Fruit fly (Drosophila melanogaster) whole organism, embryonic: ENCODE measurements around the gene CG34251.
A peak's percentile ranks its signal among the peaks of the same experiment; 100 is the strongest.

Source experiments
- Aef1 ChIP-seq: fragments of 200-800 bp; sonication (Bioruptor generic); IDR thresholded peaks from 3 replicates; pipeline ENCODE4 v1.3.6; 2022; ENCODE audit warnings: missing biosample characterization, missing genetic modification characterization
- B-H2 ChIP-seq: fragments of 200-800 bp; sonication (Bioruptor generic); optimal IDR thresholded peaks from 2 replicates; lab custom pipeline; 2018; ENCODE audit warnings: missing biosample characterization, mild to moderate bottlenecking, missing genetic modification characterization
- Bgb ChIP-seq: fragments of 200-800 bp; sonication (Bioruptor generic); IDR thresholded peaks from 2 replicates; pipeline ENCODE4 v1.3.6; 2022; ENCODE audit warnings: missing biosample characterization, missing genetic modification characterization; ENCODE audit not compliant: partially characterized antibody
- CG10366 ChIP-seq: fragments of 200-800 bp; sonication (Bioruptor generic); IDR thresholded peaks from 2 replicates; pipeline ENCODE4 v1.3.6; 2022; ENCODE audit warnings: missing biosample characterization, missing genetic modification characterization
- CG10565 ChIP-seq: fragments of 200-800 bp; sonication (Bioruptor generic); optimal IDR thresholded peaks from 3 replicates; lab custom pipeline; 2016; ENCODE audit warnings: missing biosample characterization, mild to moderate bottlenecking, missing genetic modification characterization
- CG11247 ChIP-seq: fragments of 200-800 bp; sonication (Bioruptor generic); IDR thresholded peaks from 2 replicates; pipeline ENCODE4 v1.3.6; 2022; ENCODE audit warnings: missing biosample characterization, missing genetic modification characterization
- CG11456 ChIP-seq: fragments of 200-800 bp; sonication (Bioruptor generic); IDR thresholded peaks from 3 replicates; pipeline ENCODE4 v1.3.6; 2022; ENCODE audit warnings: missing biosample characterization, missing genetic modification characterization
- CG11504 ChIP-seq: fragments of 200-800 bp; sonication (Bioruptor generic); optimal IDR thresholded peaks from 3 replicates; lab custom pipeline; 2019; ENCODE audit warnings: missing biosample characterization, mild to moderate bottlenecking, missing genetic modification characterization, moderate library complexity
- CG11695 ChIP-seq: fragments of 200-800 bp; sonication (Bioruptor generic); IDR thresholded peaks from 3 replicates; pipeline ENCODE4 v1.3.6; 2022; ENCODE audit warnings: missing biosample characterization, missing genetic modification characterization
- CG11723 ChIP-seq: fragments of 200-800 bp; sonication (Bioruptor generic); optimal IDR thresholded peaks from 2 replicates; lab custom pipeline; 2017; ENCODE audit warnings: missing biosample characterization, mild to moderate bottlenecking, missing genetic modification characterization
- CG14667 ChIP-seq: fragments of 200-800 bp; sonication (Bioruptor generic); IDR thresholded peaks from 2 replicates; pipeline ENCODE4 v1.3.6; 2022; ENCODE audit warnings: missing biosample characterization, missing genetic modification characterization
- CG15269 ChIP-seq: fragments of 200-800 bp; sonication (Bioruptor generic); optimal IDR thresholded peaks from 2 replicates; lab custom pipeline; 2018; ENCODE audit warnings: missing biosample characterization, mild to moderate bottlenecking, missing genetic modification characterization, moderate library complexity
- CG1529 ChIP-seq: fragments of 200-800 bp; sonication (Bioruptor generic); optimal IDR thresholded peaks from 3 replicates; lab custom pipeline; 2018; ENCODE audit warnings: missing biosample characterization, missing genetic modification characterization
- CG18011 ChIP-seq: fragments of 200-800 bp; sonication (Bioruptor generic); optimal IDR thresholded peaks from 2 replicates; lab custom pipeline; 2017; ENCODE audit warnings: missing biosample characterization, missing genetic modification characterization, mild to moderate bottlenecking, moderate library complexity, missing genotype
- CG31224 ChIP-seq: fragments of 200-800 bp; sonication (Bioruptor generic); IDR thresholded peaks from 2 replicates; pipeline ENCODE4 v1.3.6; 2022; ENCODE audit warnings: missing biosample characterization, missing genetic modification characterization
- CG34422 ChIP-seq: fragments of 200-800 bp; sonication (Bioruptor generic); IDR thresholded peaks from 3 replicates; pipeline ENCODE4 v1.3.6; 2022; ENCODE audit warnings: missing biosample characterization, missing genetic modification characterization
- CG3726 ChIP-seq: fragments of 200-800 bp; sonication (Bioruptor generic); IDR thresholded peaks from 3 replicates; pipeline ENCODE4, ENCODE4 v1.3.6; 2022; ENCODE audit warnings: missing biosample characterization, missing genetic modification characterization
- CG4707 ChIP-seq: fragments of 200-800 bp; sonication (Bioruptor generic); optimal IDR thresholded peaks from 2 replicates; lab custom pipeline; 2018; ENCODE audit warnings: missing biosample characterization, mild to moderate bottlenecking, missing genetic modification characterization, moderate library complexity
- CG6175 ChIP-seq: fragments of 200-800 bp; sonication (Bioruptor generic); IDR thresholded peaks from 3 replicates; pipeline ENCODE4 v1.3.6; 2022; ENCODE audit warnings: missing biosample characterization, missing genetic modification characterization
- CG7556 ChIP-seq: fragments of 200-800 bp; sonication (Bioruptor generic); optimal IDR thresholded peaks from 2 replicates; lab custom pipeline; 2017; ENCODE audit warnings: missing biosample characterization, mild to moderate bottlenecking, missing genetic modification characterization
- CG8765 ChIP-seq: fragments of 200-800 bp; sonication (Bioruptor generic); IDR thresholded peaks from 2 replicates; pipeline ENCODE4 v1.3.6; 2022; ENCODE audit warnings: missing biosample characterization, missing genetic modification characterization
- CG9876 ChIP-seq: fragments of 200-800 bp; sonication (Bioruptor generic); optimal IDR thresholded peaks from 2 replicates; lab custom pipeline; 2016; ENCODE audit warnings: missing biosample characterization, missing genetic modification characterization
- Doc2 ChIP-seq: fragments of 200-800 bp; sonication (Bioruptor generic); IDR thresholded peaks from 2 replicates; pipeline ENCODE4 v1.3.6; 2022; ENCODE audit warnings: missing biosample characterization, missing genetic modification characterization
- Dp ChIP-seq: fragments of 200-800 bp; sonication (Bioruptor generic); optimal IDR thresholded peaks from 2 replicates; lab custom pipeline; 2018; ENCODE audit warnings: missing biosample characterization, mild to moderate bottlenecking, missing genetic modification characterization, moderate library complexity
- Fer2 ChIP-seq: fragments of 200-800 bp; sonication (Bioruptor generic); optimal IDR thresholded peaks from 2 replicates; lab custom pipeline; 2018; ENCODE audit warnings: missing biosample characterization, mild to moderate bottlenecking, missing genetic modification characterization, moderate library complexity
- H15 ChIP-seq: fragments of 200-800 bp; sonication (Bioruptor generic); IDR thresholded peaks from 3 replicates; pipeline ENCODE4 v1.3.6; 2022; ENCODE audit warnings: missing biosample characterization, missing genetic modification characterization
- H2.0 ChIP-seq: fragments of 200-800 bp; sonication (Bioruptor generic); IDR thresholded peaks from 2 replicates; pipeline ENCODE4 v1.3.6; 2022; ENCODE audit warnings: missing biosample characterization, missing genetic modification characterization
- Hr51 ChIP-seq, 2 experiments: fragments of 200-800 bp; sonication (Bioruptor generic); optimal IDR thresholded peaks; 2 replicates in 1 of 2; 3 replicates in 1 of 2; lab custom pipeline; 2016 to 2018; ENCODE audit warnings: missing biosample characterization in 2 of 2, missing genetic modification characterization in 2 of 2, mild to moderate bottlenecking in 1 of 2, moderate library complexity in 1 of 2
- Hsf ChIP-seq: fragments of 200-800 bp; sonication (Bioruptor generic); optimal IDR thresholded peaks from 3 replicates; lab custom pipeline; 2016; ENCODE audit warnings: missing biosample characterization, missing genetic modification characterization
- Lpt ChIP-seq: fragments of >200 bp; optimal IDR thresholded peaks from 2 replicates; lab custom pipeline; 2018; ENCODE audit warnings: missing biosample characterization, missing genetic modification characterization
- MTF-1 ChIP-seq: fragments of 200-800 bp; sonication (Bioruptor generic); optimal IDR thresholded peaks from 2 replicates; lab custom pipeline; 2018; ENCODE audit warnings: missing biosample characterization, mild to moderate bottlenecking, missing genetic modification characterization, borderline replicate concordance
- NC2β ChIP-seq: fragments of 200-800 bp; sonication (Bioruptor generic); optimal IDR thresholded peaks from 2 replicates; lab custom pipeline; 2016; ENCODE audit warnings: missing biosample characterization, missing genetic modification characterization
- NfI ChIP-seq: fragments of 200-800 bp; sonication (Bioruptor generic); optimal IDR thresholded peaks from 3 replicates; lab custom pipeline; 2018; ENCODE audit warnings: missing biosample characterization, mild to moderate bottlenecking, missing genetic modification characterization, moderate library complexity
- Rfx ChIP-seq: fragments of 200-800 bp; sonication (Bioruptor generic); IDR thresholded peaks from 2 replicates; pipeline ENCODE4 v1.3.6; 2022; ENCODE audit warnings: missing biosample characterization, missing genetic modification characterization
- crp ChIP-seq, 2 experiments: fragments of 200-800 bp; sonication (Bioruptor generic); optimal IDR thresholded peaks; 2 replicates in 1 of 2; 3 replicates in 1 of 2; lab custom pipeline; 2017; ENCODE audit warnings: missing biosample characterization in 2 of 2, missing genetic modification characterization in 2 of 2, mild to moderate bottlenecking in 1 of 2, moderate library complexity in 1 of 2
- cwo ChIP-seq: fragments of 200-800 bp; sonication (Bioruptor generic); optimal IDR thresholded peaks from 3 replicates; lab custom pipeline; 2017; ENCODE audit warnings: missing biosample characterization, missing genetic modification characterization, mild to moderate bottlenecking, moderate library complexity, missing genetic modification reagents
- hbn ChIP-seq: fragments of 200-800 bp; sonication (Bioruptor generic); IDR thresholded peaks from 2 replicates; pipeline ENCODE4 v1.3.6; 2022; ENCODE audit warnings: missing biosample characterization, missing genetic modification characterization; ENCODE audit not compliant: partially characterized antibody
- jigr1 ChIP-seq: fragments of 200-800 bp; sonication (Bioruptor generic); IDR thresholded peaks from 3 replicates; pipeline ENCODE4 v1.3.6; 2022; ENCODE audit warnings: missing biosample characterization, missing genetic modification characterization
- lab ChIP-seq: fragments of 200-800 bp; sonication (Bioruptor generic); optimal IDR thresholded peaks from 3 replicates; lab custom pipeline; 2017; ENCODE audit warnings: missing biosample characterization, missing genetic modification characterization, mild to moderate bottlenecking, moderate library complexity, missing genetic modification reagents
- mam ChIP-seq: fragments of 200-800 bp; sonication (Bioruptor generic); optimal IDR thresholded peaks from 3 replicates; lab custom pipeline; 2016; ENCODE audit warnings: missing biosample characterization, missing genetic modification characterization
- nau ChIP-seq: fragments of 200-800 bp; sonication (Bioruptor generic); optimal IDR thresholded peaks from 3 replicates; lab custom pipeline; 2017; ENCODE audit warnings: missing biosample characterization, mild to moderate bottlenecking, missing genetic modification characterization, missing genetic modification reagents
- oc ChIP-seq: fragments of 200-800 bp; sonication (Bioruptor generic); optimal IDR thresholded peaks from 2 replicates; lab custom pipeline; 2018; ENCODE audit warnings: missing biosample characterization, mild to moderate bottlenecking, missing genetic modification characterization, moderate library complexity
- p53 ChIP-seq: fragments of 200-800 bp; sonication (Bioruptor generic); optimal IDR thresholded peaks from 2 replicates; lab custom pipeline; 2016; ENCODE audit warnings: missing biosample characterization, missing genetic modification characterization
- peb ChIP-seq: fragments of 200-800 bp; sonication (Bioruptor generic); IDR thresholded peaks from 2 replicates; pipeline ENCODE4 v1.3.6; 2022; ENCODE audit warnings: missing biosample characterization, missing genetic modification characterization
- pum ChIP-seq: fragments of 200-800 bp; sonication (Bioruptor generic); optimal IDR thresholded peaks from 2 replicates; lab custom pipeline; 2016; ENCODE audit warnings: missing biosample characterization, missing genetic modification characterization
- sc ChIP-seq, 3 experiments: fragments of >200 bp in 2 of 3; fragments of 200-800 bp in 1 of 3; sonication (Bioruptor generic) in 1 of 3; optimal IDR thresholded peaks; 2 replicates in 2 of 3; 3 replicates in 1 of 3; lab custom pipeline; 2017; ENCODE audit warnings: mild to moderate bottlenecking in 1 of 3, missing biosample characterization in 1 of 3, missing genetic modification characterization in 1 of 3, missing genetic modification reagents in 1 of 3
- sd ChIP-seq: fragments of 200-800 bp; sonication (Bioruptor generic); optimal IDR thresholded peaks from 3 replicates; lab custom pipeline; 2018; ENCODE audit warnings: missing biosample characterization, mild to moderate bottlenecking, missing genetic modification characterization, moderate library complexity
- sob ChIP-seq: fragments of 200-800 bp; sonication (Bioruptor generic); IDR thresholded peaks from 2 replicates; pipeline ENCODE4 v1.3.6; 2022; ENCODE audit warnings: missing biosample characterization, missing genetic modification characterization
- tup ChIP-seq: fragments of 200-800 bp; sonication (Bioruptor generic); optimal IDR thresholded peaks from 2 replicates; lab custom pipeline; 2016; ENCODE audit warnings: missing biosample characterization, mild to moderate bottlenecking, missing genetic modification characterization, moderate library complexity
- wek ChIP-seq: fragments of 200-800 bp; sonication (Bioruptor generic); optimal IDR thresholded peaks from 3 replicates; lab custom pipeline; 2018; ENCODE audit warnings: missing biosample characterization, mild to moderate bottlenecking, missing genetic modification characterization, moderate library complexity
- zfh1 ChIP-seq: fragments of 200-800 bp; sonication (Bioruptor generic); IDR thresholded peaks from 3 replicates; pipeline ENCODE4 v1.3.6; 2022; ENCODE audit warnings: missing biosample characterization, missing genetic modification characterization

CG34251 gene

dm6 chr3L:17659268-17659589, 12.2 kb upstream of the CG34251 start (continued):
- no peak for TF ChIP-seq MTF-1 (GFP tag; lab: Kevin White, UChicago)
- no peak for TF ChIP-seq CG15269 (tag; lab: Kevin White, UChicago)
- TF ChIP-seq CG1529 (GFP tag; lab: Kevin White, UChicago), result no peak
- TF ChIP-seq zfh1 (GFP tag; lab: Robert Waterston, UW), result no peak
- TF ChIP-seq CG11456, result peak; percentile 64; the same call in 1 of the 3 replicates
- no peak for TF ChIP-seq CG7556 (GFP tag; lab: Kevin White, UChicago)
- TF ChIP-seq CG18011 (GFP tag; lab: Kevin White, UChicago), result no peak
- no peak for TF ChIP-seq Doc2 (GFP tag; lab: Robert Waterston, UW)
- TF ChIP-seq Hsf (GFP tag; lab: Kevin White, UChicago), result no peak
- TF ChIP-seq Lpt (GFP tag; lab: Kevin White, UChicago), result no peak
- TF ChIP-seq NC2β (GFP tag; lab: Kevin White, UChicago), result no peak
- TF ChIP-seq oc (tag; lab: Kevin White, UChicago), result peak; percentile 9
- no peak for TF ChIP-seq peb (GFP tag; lab: Robert Waterston, UW)
- no peak for TF ChIP-seq Dp
- no peak for TF ChIP-seq p53 (GFP tag; lab: Kevin White, UChicago)
- TF ChIP-seq Fer2, result no peak
- TF ChIP-seq sc (optimal IDR thresholded peaks at IDR 0.05; lab: Kevin White, UChicago), result no peak
- no peak for TF ChIP-seq sc (GFP tag; optimal IDR thresholded peaks at IDR 0.05; lab: Kevin White, UChicago)
- TF ChIP-seq mam (GFP tag; lab: Kevin White, UChicago), result no peak
- peak in 1 of 2 experiments; percentile 45 for TF ChIP-seq Hr51 (GFP tag; optimal IDR thresholded peaks at IDR 0.05; lab: Kevin White, UChicago)
- TF ChIP-seq Rfx, result peak; percentile 38; the same call in 1 of the 2 replicates
- no peak for TF ChIP-seq sob (GFP tag; lab: Robert Waterston, UW)
- peak; percentile 82 for TF ChIP-seq B-H2
- no peak for TF ChIP-seq CG4707
- TF ChIP-seq tup (GFP tag; lab: Kevin White, UChicago), result peak; percentile 45
- TF ChIP-seq crp (GFP tag; optimal IDR thresholded peaks at IDR 0.05; lab: Kevin White, UChicago), result no peak
- TF ChIP-seq H15 (GFP tag; lab: Robert Waterston, UW), result no peak
- TF ChIP-seq CG11723 (GFP tag; lab: Kevin White, UChicago), result no peak
- no peak for TF ChIP-seq CG10565 (GFP tag; lab: Kevin White, UChicago)
- peak; percentile 4 for TF ChIP-seq wek (GFP tag; lab: Kevin White, UChicago)
- TF ChIP-seq CG11504 (tag; lab: Kevin White, UChicago), result no peak
- TF ChIP-seq CG11695 (GFP tag; lab: Robert Waterston, UW), result 0 out of 3 replicates have a peak, but pooled peaks have one; percentile 23
- TF ChIP-seq CG11247, result 0 out of 2 replicates have a peak, but pooled peaks have one; percentile 44
- no peak for TF ChIP-seq CG3726 (GFP tag; lab: Robert Waterston, UW)
- TF ChIP-seq CG9876, result peak; percentile 20
- peak; percentile 55 for TF ChIP-seq sd (tag; lab: Kevin White, UChicago)
- peak; percentile 86 for TF ChIP-seq lab (GFP tag; lab: Kevin White, UChicago)
- TF ChIP-seq nau, result no peak
- no peak for TF ChIP-seq pum (GFP tag; lab: Kevin White, UChicago)
- no peak for TF ChIP-seq CG14667 (GFP tag; lab: Robert Waterston, UW)
- TF ChIP-seq Aef1 (GFP tag; lab: Robert Waterston, UW), result no peak
- TF ChIP-seq CG34422 (GFP tag; lab: Robert Waterston, UW), result no peak
- no peak for TF ChIP-seq NfI
- no peak for TF ChIP-seq H2.0 (GFP tag; lab: Robert Waterston, UW)
- no peak for TF ChIP-seq CG8765 (GFP tag; lab: Robert Waterston, UW)
- no peak for TF ChIP-seq CG31224 (GFP tag; lab: Robert Waterston, UW)
- TF ChIP-seq CG6175 (GFP tag; lab: Robert Waterston, UW), result no peak
- no peak for TF ChIP-seq CG10366
- no peak for TF ChIP-seq hbn (GFP tag; lab: Robert Waterston, UW)
- peak; percentile 56 for TF ChIP-seq cwo (GFP tag; lab: Kevin White, UChicago)
- TF ChIP-seq Bgb, result no peak
- TF ChIP-seq jigr1 (GFP tag; lab: Robert Waterston, UW), result no peak
